Fruit fly (Drosophila melanogaster): ENCODE measurements around the gene CG17187.

The CG17187 gene

dm6 chr3R:11231705-11232261, at the start of gene CG17187, which contains the start of gene Dph3:
Gene CG17187, minus strand, starts transcription at chr3R:11231879.
Gene Dph3, plus strand, starts transcription at chr3R:11231912.
- TF ChIP-seq HLH106 (tag; optimal IDR thresholded peaks at IDR 0.05) (no peak), Rel (GFP tag; optimal IDR thresholded peaks at IDR 0.05) (no peak), Rel (tag; optimal IDR thresholded peaks at IDR 0.05) (peak; percentile 37), Myc (optimal IDR thresholded peaks at IDR 0.05) (peak; percentile 2)

dm6 chr3R:11272667-11273066, 41.0 kb upstream of the CG17187 start:
- TF ChIP-seq Hr83 (GFP tag; optimal IDR thresholded peaks at IDR 0.05; ENCODE audit: poor library complexity, severe bottlenecking) (no peak), Dfd (GFP tag; optimal IDR thresholded peaks at IDR 0.05) (no peak), Hr78 (GFP tag; optimal IDR thresholded peaks at IDR 0.05) (no peak), GATAd (GFP tag; optimal IDR thresholded peaks at IDR 0.05) (no peak)

dm6 chr3R:11270574-11270973, 38.9 kb upstream of the CG17187 start:
- TF ChIP-seq Dfd (GFP tag; optimal IDR thresholded peaks at IDR 0.05) (peak; percentile 59), Jra (GFP tag; optimal IDR thresholded peaks at IDR 0.05) (no peak)

dm6 chr3R:11269013-11269412, 37.3 kb upstream of the CG17187 start:
- no peak for TF ChIP-seq Rel (GFP tag; optimal IDR thresholded peaks at IDR 0.05)
- TF ChIP-seq Rel (tag; optimal IDR thresholded peaks at IDR 0.05) = no peak
- TF ChIP-seq dsf (GFP tag; optimal IDR thresholded peaks at IDR 0.05; ENCODE audit: borderline replicate concordance) = no peak
- no peak for TF ChIP-seq dmrt93B (GFP tag; optimal IDR thresholded peaks at IDR 0.05)
- no peak for TF ChIP-seq CG9705 (GFP tag; optimal IDR thresholded peaks at IDR 0.05)
- TF ChIP-seq Hr83 (GFP tag; optimal IDR thresholded peaks at IDR 0.05; ENCODE audit: poor library complexity, severe bottlenecking) = no peak
- no peak for TF ChIP-seq pan (optimal IDR thresholded peaks at IDR 0.05)
- no peak for TF ChIP-seq woc (GFP tag; optimal IDR thresholded peaks at IDR 0.05)
- TF ChIP-seq sage (GFP tag; optimal IDR thresholded peaks at IDR 0.05) = no peak
- no peak for TF ChIP-seq CG32264 (GFP tag; optimal IDR thresholded peaks at IDR 0.05)
- TF ChIP-seq rgr (GFP tag; optimal IDR thresholded peaks at IDR 0.05) = peak; percentile 37
- TF ChIP-seq Mio (GFP tag; optimal IDR thresholded peaks at IDR 0.05) = no peak
- TF ChIP-seq GATAd (GFP tag; optimal IDR thresholded peaks at IDR 0.05) = no peak
- TF ChIP-seq Abd-B (GFP tag; optimal IDR thresholded peaks at IDR 0.05) = no peak
- no peak for TF ChIP-seq CrebA (GFP tag; optimal IDR thresholded peaks at IDR 0.05; ENCODE audit: borderline replicate concordance)
- TF ChIP-seq Jra (GFP tag; optimal IDR thresholded peaks at IDR 0.05) = no peak
- no peak for TF ChIP-seq Myc (optimal IDR thresholded peaks at IDR 0.05)
- TF ChIP-seq sv (GFP tag; optimal IDR thresholded peaks at IDR 0.05) = peak; percentile 7
- no peak for TF ChIP-seq usp (GFP tag; optimal IDR thresholded peaks at IDR 0.05)
- no peak for TF ChIP-seq Hr78 (GFP tag; optimal IDR thresholded peaks at IDR 0.05)
- TF ChIP-seq OdsH (GFP tag; optimal IDR thresholded peaks at IDR 0.05) = no peak
- peak; percentile 10 for TF ChIP-seq HLH106 (tag; optimal IDR thresholded peaks at IDR 0.05)
- peak; percentile 15 for TF ChIP-seq h (GFP tag; optimal IDR thresholded peaks at IDR 0.05)
- no peak for TF ChIP-seq N (GFP tag; optimal IDR thresholded peaks at IDR 0.05)
- no peak for TF ChIP-seq lola (GFP tag; optimal IDR thresholded peaks at IDR 0.05)
- no peak for TF ChIP-seq Hnf4 (GFP tag; optimal IDR thresholded peaks at IDR 0.05)
- TF ChIP-seq Dif (GFP tag; optimal IDR thresholded peaks at IDR 0.05; ENCODE audit: partially characterized antibody) = no peak
- no peak for TF ChIP-seq jim (GFP tag; optimal IDR thresholded peaks at IDR 0.05)
- TF ChIP-seq brk (GFP tag; optimal IDR thresholded peaks at IDR 0.05) = no peak
- peak; percentile 7 for TF ChIP-seq fru (GFP tag; optimal IDR thresholded peaks at IDR 0.05)
- no peak for TF ChIP-seq dl (GFP tag; optimal IDR thresholded peaks at IDR 0.05; ENCODE audit: insufficient read depth in 1 of 2, partially characterized antibody in 2 of 2)
- peak; percentile 17 for TF ChIP-seq Sp1 (GFP tag; optimal IDR thresholded peaks at IDR 0.05)
- TF ChIP-seq br (GFP tag; optimal IDR thresholded peaks at IDR 0.05) = peak; percentile 2
- TF ChIP-seq Dfd (GFP tag; optimal IDR thresholded peaks at IDR 0.05) = no peak
- TF ChIP-seq psq (GFP tag; optimal IDR thresholded peaks at IDR 0.05) = no peak
- TF ChIP-seq ey (GFP tag; optimal IDR thresholded peaks at IDR 0.05) = no peak
- no peak for TF ChIP-seq tai (GFP tag; optimal IDR thresholded peaks at IDR 0.05)
- no peak for TF ChIP-seq Vsx2 (GFP tag; optimal IDR thresholded peaks at IDR 0.05; ENCODE audit: partially characterized antibody)
- TF ChIP-seq foxo (GFP tag; optimal IDR thresholded peaks at IDR 0.05) = peak in 1 of 2 experiments; percentile 11
